Worm (Caenorhabditis elegans) whole organism, L1 larva: ENCODE measurements around the gene nhr-52.

Experiments used
- C04F5.9 ChIP-seq: sonication (generic microtip); optimal IDR thresholded peaks from 2 replicates; lab custom pipeline; 2016; ENCODE audit warnings: missing genetic modification characterization, missing compliant biosample characterization
- F16B12.6 ChIP-seq: fragments of 150-350 bp; optimal IDR thresholded peaks from 2 replicates; lab custom pipeline; 2014; ENCODE audit warnings: missing biosample characterization, missing genetic modification characterization
- aha-1 ChIP-seq: fragments of 150-350 bp; optimal IDR thresholded peaks from 2 replicates; lab custom pipeline; 2014; ENCODE audit warnings: missing biosample characterization, missing genetic modification characterization
- alr-1 ChIP-seq: fragments of 200-800 bp; sonication (Bioruptor generic); optimal IDR thresholded peaks from 2 replicates; lab custom pipeline; 2018; ENCODE audit warnings: borderline replicate concordance, mild to moderate bottlenecking, missing genetic modification characterization, missing compliant biosample characterization
- aly-2 ChIP-seq: fragments of 150-350 bp; optimal IDR thresholded peaks from 2 replicates; lab custom pipeline; 2014; ENCODE audit warnings: missing biosample characterization, missing genetic modification characterization
- blmp-1 ChIP-seq: fragments of 150-350 bp; optimal IDR thresholded peaks from 2 replicates; lab custom pipeline; 2014; ENCODE audit warnings: missing biosample characterization, missing genetic modification characterization
- ceh-90 ChIP-seq: sonication (generic microtip); optimal IDR thresholded peaks from 2 replicates; lab custom pipeline; 2016; ENCODE audit warnings: missing genetic modification characterization, missing compliant biosample characterization
- dsc-1 ChIP-seq: sonication (generic microtip); optimal IDR thresholded peaks from 2 replicates; lab custom pipeline; 2016; ENCODE audit warnings: mild to moderate bottlenecking, missing genetic modification characterization, missing compliant biosample characterization
- efl-3 ChIP-seq: fragments of 200-800 bp; sonication (Bioruptor generic); optimal IDR thresholded peaks from 2 replicates; lab custom pipeline; 2018; ENCODE audit warnings: mild to moderate bottlenecking, missing genetic modification characterization, missing compliant biosample characterization
- egl-27 ChIP-seq, 2 experiments: fragments of 150-350 bp in 1 of 2; sonication (generic microtip); optimal IDR thresholded peaks; 3 replicates each; lab custom pipeline; 2017 to 2018; ENCODE audit warnings: missing biosample characterization in 2 of 2, missing genetic modification characterization in 2 of 2, missing genetic modification reagents in 2 of 2
- ets-5 ChIP-seq: fragments of 200-800 bp; sonication (Bioruptor generic); IDR thresholded peaks from 2 replicates; pipeline ENCODE4 v1.3.6; 2022; ENCODE audit warnings: missing genetic modification characterization, missing compliant biosample characterization
- fkh-4 ChIP-seq: sonication (generic microtip); optimal IDR thresholded peaks from 2 replicates; lab custom pipeline; 2016; ENCODE audit warnings: missing compliant biosample characterization, missing genetic modification characterization, borderline replicate concordance
- fkh-8 ChIP-seq: sonication (generic microtip); optimal IDR thresholded peaks from 2 replicates; lab custom pipeline; 2016; ENCODE audit warnings: mild to moderate bottlenecking, missing genetic modification characterization, missing compliant biosample characterization
- grh-1 ChIP-seq: fragments of 200-800 bp; sonication (Bioruptor generic); IDR thresholded peaks from 2 replicates; pipeline ENCODE4 v1.3.6; 2022; ENCODE audit warnings: missing genetic modification reagents, missing genetic modification characterization, missing compliant biosample characterization
- hlh-17 ChIP-seq: fragments of 200-800 bp; sonication (Bioruptor generic); optimal IDR thresholded peaks from 2 replicates; lab custom pipeline; 2018; ENCODE audit warnings: missing genetic modification characterization, mild to moderate bottlenecking, missing compliant biosample characterization, moderate library complexity, borderline replicate concordance
- hpl-2 ChIP-seq: fragments of 150-350 bp; optimal IDR thresholded peaks from 2 replicates; lab custom pipeline; 2014; ENCODE audit warnings: missing biosample characterization, missing genetic modification reagents, missing genetic modification characterization
- jun-1 ChIP-seq: fragments of 150-350 bp; optimal IDR thresholded peaks from 2 replicates; lab custom pipeline; 2014; ENCODE audit warnings: missing biosample characterization, missing genetic modification reagents, missing genetic modification characterization
- lin-13 ChIP-seq: fragments of 150-350 bp; optimal IDR thresholded peaks from 2 replicates; lab custom pipeline; 2014; ENCODE audit warnings: missing biosample characterization, missing genetic modification reagents, missing genetic modification characterization
- lin-14 ChIP-seq: fragments of 200-800 bp; sonication (Bioruptor generic); optimal IDR thresholded peaks from 2 replicates; lab custom pipeline; 2018; ENCODE audit warnings: mild to moderate bottlenecking, missing genetic modification characterization, moderate library complexity, missing compliant biosample characterization
- lin-15B ChIP-seq: fragments of 150-350 bp; sonication (generic microtip); optimal IDR thresholded peaks from 3 replicates; lab custom pipeline; 2014; ENCODE audit warnings: missing biosample characterization, missing genetic modification characterization
- lin-39 ChIP-seq: fragments of 150-350 bp; optimal IDR thresholded peaks from 2 replicates; lab custom pipeline; 2014; ENCODE audit warnings: missing biosample characterization, missing genetic modification reagents, missing genetic modification characterization
- mef-2 ChIP-seq: fragments of 150-350 bp; optimal IDR thresholded peaks from 2 replicates; lab custom pipeline; 2014; ENCODE audit warnings: missing biosample characterization, missing genetic modification characterization
- nhr-11 ChIP-seq: fragments of 150-350 bp; optimal IDR thresholded peaks from 2 replicates; lab custom pipeline; 2014; ENCODE audit warnings: missing biosample characterization, missing genetic modification characterization
- nhr-12 ChIP-seq: sonication (generic microtip); optimal IDR thresholded peaks from 2 replicates; lab custom pipeline; 2017; ENCODE audit warnings: missing biosample characterization, missing genetic modification characterization
- nhr-19 ChIP-seq: fragments of 200-800 bp; sonication (Bioruptor generic); conservative IDR thresholded peaks from 2 replicates; pipeline ENCODE4 v1.3.6; 2022; ENCODE audit warnings: missing genetic modification characterization, missing compliant biosample characterization
- nhr-28 ChIP-seq: fragments of 150-350 bp; optimal IDR thresholded peaks from 2 replicates; lab custom pipeline; 2014; ENCODE audit warnings: missing biosample characterization, missing genetic modification characterization
- nhr-71 ChIP-seq: sonication (generic microtip); optimal IDR thresholded peaks from 2 replicates; lab custom pipeline; 2016; ENCODE audit warnings: mild to moderate bottlenecking, missing genetic modification characterization, moderate library complexity, missing compliant biosample characterization
- nhr-77 ChIP-seq: fragments of 150-350 bp; optimal IDR thresholded peaks from 2 replicates; lab custom pipeline; 2014; ENCODE audit warnings: missing biosample characterization, missing genetic modification characterization
- nhr-84 ChIP-seq: sonication (generic microtip); optimal IDR thresholded peaks from 2 replicates; lab custom pipeline; 2017; ENCODE audit warnings: missing biosample characterization, missing genetic modification characterization
- nhr-90 ChIP-seq: sonication (generic microtip); optimal IDR thresholded peaks from 2 replicates; lab custom pipeline; 2016; ENCODE audit warnings: mild to moderate bottlenecking, missing genetic modification characterization, missing compliant biosample characterization; ENCODE audit not compliant: poor library complexity
- pax-3 ChIP-seq: fragments of 200-800 bp; sonication (Bioruptor generic); optimal IDR thresholded peaks from 2 replicates; lab custom pipeline; 2018; ENCODE audit warnings: mild to moderate bottlenecking, missing genetic modification characterization, moderate library complexity, missing compliant biosample characterization
- pqm-1 ChIP-seq: sonication (generic microtip); optimal IDR thresholded peaks from 3 replicates; lab custom pipeline; 2017; ENCODE audit warnings: missing biosample characterization, missing genetic modification characterization
- snpc-4 ChIP-seq: fragments of 150-350 bp; optimal IDR thresholded peaks from 2 replicates; lab custom pipeline; 2014; ENCODE audit warnings: missing biosample characterization, missing genetic modification characterization
- snu-23 ChIP-seq: sonication (generic microtip); optimal IDR thresholded peaks from 2 replicates; lab custom pipeline; 2016; ENCODE audit warnings: missing genetic modification characterization, missing compliant biosample characterization
- sox-4 ChIP-seq: sonication (generic microtip); optimal IDR thresholded peaks from 2 replicates; lab custom pipeline; 2016; ENCODE audit warnings: missing genetic modification characterization, missing compliant biosample characterization
- sptf-1 ChIP-seq: fragments of 150-350 bp; optimal IDR thresholded peaks from 2 replicates; lab custom pipeline; 2014; ENCODE audit warnings: missing biosample characterization, missing genetic modification characterization
- swsn-7 ChIP-seq: sonication (generic microtip); optimal IDR thresholded peaks from 2 replicates; lab custom pipeline; 2016; ENCODE audit warnings: missing genetic modification characterization, missing compliant biosample characterization
- tbx-2 ChIP-seq: sonication (generic microtip); optimal IDR thresholded peaks from 2 replicates; lab custom pipeline; 2016; ENCODE audit warnings: missing genetic modification characterization, missing compliant biosample characterization
- tlp-1 ChIP-seq: fragments of 150-350 bp; optimal IDR thresholded peaks from 2 replicates; lab custom pipeline; 2014; ENCODE audit warnings: missing biosample characterization, missing genetic modification characterization
- unc-86 ChIP-seq: sonication (generic microtip); optimal IDR thresholded peaks from 2 replicates; lab custom pipeline; 2016; ENCODE audit warnings: missing genetic modification characterization, missing compliant biosample characterization
- xbp-1 ChIP-seq: sonication (generic microtip); optimal IDR thresholded peaks from 2 replicates; lab custom pipeline; 2016; ENCODE audit warnings: missing genetic modification characterization, missing compliant biosample characterization
- ztf-11 ChIP-seq, 2 experiments: sonication (generic microtip); optimal IDR thresholded peaks; 2 replicates each; lab custom pipeline; 2016 to 2017; ENCODE audit warnings: missing genetic modification characterization in 2 of 2, missing biosample characterization in 1 of 2, missing compliant biosample characterization in 1 of 2

nhr-52 gene

DNA sequence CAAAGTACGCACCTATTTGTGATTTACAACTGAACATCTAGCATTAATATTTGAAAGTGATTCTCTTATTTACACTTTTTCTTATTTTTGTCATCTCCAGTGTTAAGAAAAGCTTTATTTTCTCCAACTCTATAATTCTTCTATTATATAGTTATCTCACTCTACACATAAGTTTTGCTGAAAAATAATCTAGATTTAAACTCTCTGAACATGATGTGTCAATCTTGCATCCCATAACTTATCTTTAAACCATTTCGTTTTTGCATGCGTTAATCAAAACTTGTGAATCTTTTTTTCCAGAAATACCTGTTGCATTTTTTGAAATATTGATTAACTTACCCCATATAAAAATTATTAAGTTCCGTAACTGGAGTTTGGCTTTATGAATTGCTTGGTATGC is 12.6 kb downstream of the nhr-52 start, which contains the start of gene nhr-268:
Gene nhr-268 (plus strand): TSS at position 301 of the 400 bp plus-strand sequence.
- TF ChIP-seq nhr-11 (tag; lab: Kevin White, UChicago) = no peak
- no peak for TF ChIP-seq hlh-17 (GFP tag; lab: Kevin White, UChicago)
- no peak for TF ChIP-seq swsn-7 (tag; lab: Kevin White, UChicago)
- TF ChIP-seq grh-1 (GFP tag; lab: Robert Waterston, UW) = no peak
- no peak for TF ChIP-seq hpl-2 (GFP tag; lab: Kevin White, UChicago)
- no peak for TF ChIP-seq pqm-1 (tag; lab: Kevin White, UChicago)
- TF ChIP-seq lin-13 (GFP tag; lab: Kevin White, UChicago) = no peak
- TF ChIP-seq egl-27 (tag; optimal IDR thresholded peaks at IDR 0.05; lab: Kevin White, UChicago) = no peak
- no peak for TF ChIP-seq lin-15B (tag; lab: Kevin White, UChicago)
- TF ChIP-seq nhr-19 (GFP tag; lab: Robert Waterston, UW) = no peak
- no peak for TF ChIP-seq ceh-90
- no peak for TF ChIP-seq snu-23 (GFP tag; lab: Kevin White, UChicago)

DNA sequence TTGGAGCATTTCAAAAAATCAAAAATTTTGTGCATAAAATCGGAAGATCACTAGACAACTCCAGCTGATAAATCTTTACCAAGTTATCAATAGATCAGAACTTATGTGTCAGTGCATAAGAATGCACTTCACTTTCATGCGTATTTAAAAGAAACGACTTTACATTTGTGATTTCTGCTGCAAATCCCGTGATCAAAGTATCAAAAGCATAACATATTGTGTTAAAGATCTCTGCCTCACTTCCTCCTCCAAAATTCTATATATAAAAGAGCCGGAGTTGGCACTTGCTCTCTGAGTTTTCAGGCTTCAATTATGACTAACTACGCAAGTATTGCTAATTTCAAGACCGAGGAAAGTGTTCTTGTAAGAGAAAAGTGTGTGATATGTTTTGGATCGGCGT is 16.4 kb downstream of the nhr-52 start, which contains the start of gene nhr-198:
Gene nhr-198 (plus strand): TSS at position 313 of the 400 bp plus-strand sequence.
- no peak for TF ChIP-seq blmp-1
- no peak for TF ChIP-seq snpc-4 (tag; lab: Kevin White, UChicago)
- no peak for TF ChIP-seq tlp-1 (tag; lab: Kevin White, UChicago)
- no peak for TF ChIP-seq nhr-90
- TF ChIP-seq dsc-1 = peak; percentile 55
- no peak for TF ChIP-seq pqm-1 (tag; lab: Kevin White, UChicago)
- no peak for TF ChIP-seq nhr-12 (tag; lab: Kevin White, UChicago)
- no peak for TF ChIP-seq nhr-19 (GFP tag; lab: Robert Waterston, UW)
- TF ChIP-seq sptf-1 (tag; lab: Kevin White, UChicago) = no peak
- no peak for TF ChIP-seq aly-2
- no peak for TF ChIP-seq lin-14
- TF ChIP-seq efl-3 (GFP tag; lab: Kevin White, UChicago) = no peak
- no peak for TF ChIP-seq C04F5.9 (tag; lab: Kevin White, UChicago)
- TF ChIP-seq alr-1 = no peak
- TF ChIP-seq tbx-2 (tag; lab: Kevin White, UChicago) = no peak
- TF ChIP-seq nhr-71 = peak; percentile 29
- no peak for TF ChIP-seq nhr-77 (tag; lab: Kevin White, UChicago)
- peak; percentile 28 for TF ChIP-seq sox-4 (tag; lab: Kevin White, UChicago)
- no peak for TF ChIP-seq jun-1 (tag; lab: Kevin White, UChicago)
- TF ChIP-seq unc-86 = no peak
- no peak for TF ChIP-seq ztf-11 (tag; optimal IDR thresholded peaks at IDR 0.05; lab: Kevin White, UChicago)
- TF ChIP-seq xbp-1 (tag; lab: Kevin White, UChicago) = no peak
- TF ChIP-seq mef-2 (tag; lab: Kevin White, UChicago) = no peak
- no peak for TF ChIP-seq egl-27 (tag; optimal IDR thresholded peaks at IDR 0.05; lab: Kevin White, UChicago)
- TF ChIP-seq fkh-8 (tag; lab: Kevin White, UChicago) = peak; percentile 79
- no peak for TF ChIP-seq fkh-4 (tag; lab: Kevin White, UChicago)
- no peak for TF ChIP-seq pax-3 (tag; lab: Kevin White, UChicago)
- no peak for TF ChIP-seq lin-39 (tag; lab: Kevin White, UChicago)
- no peak for TF ChIP-seq aha-1 (tag; lab: Kevin White, UChicago)

DNA sequence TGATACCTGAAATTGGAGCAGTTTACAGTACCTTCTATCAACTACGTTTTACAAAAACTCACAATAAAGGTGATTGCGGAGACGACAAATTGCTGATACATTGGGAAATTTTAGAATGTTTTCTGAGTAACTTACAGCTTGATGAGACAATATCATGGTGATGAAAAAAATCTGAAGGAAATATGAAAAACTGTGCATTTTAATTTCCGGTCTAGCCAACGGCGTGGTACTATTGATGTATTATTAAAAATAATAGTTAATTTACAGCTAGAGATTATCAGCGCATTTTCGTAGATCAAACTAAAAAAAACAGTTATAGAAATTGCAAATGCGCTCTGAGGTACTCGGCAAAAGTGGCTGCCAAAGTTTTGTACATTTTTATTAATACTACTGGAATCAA is 20.8 kb downstream of the nhr-52 start, which contains the start of gene srx-29:
Gene srx-29 (minus strand): TSS at position 101 of the 400 bp plus-strand sequence.
- no peak for TF ChIP-seq nhr-77 (tag; lab: Kevin White, UChicago)
- TF ChIP-seq snu-23 (GFP tag; lab: Kevin White, UChicago) = no peak
- no peak for TF ChIP-seq efl-3 (GFP tag; lab: Kevin White, UChicago)
- TF ChIP-seq F16B12.6 (tag; lab: Kevin White, UChicago) = no peak
- TF ChIP-seq nhr-28 (tag; lab: Kevin White, UChicago) = no peak
- no peak for TF ChIP-seq ets-5 (GFP tag; lab: Robert Waterston, UW)
- TF ChIP-seq nhr-84 = no peak
